Worm (Caenorhabditis elegans): ENCODE data around the gene dnj-20.
A peak's percentile ranks its signal among the peaks of the same experiment; 100 is the strongest.

ce11 chrII:9601069-9601468 is 22.9 kb downstream of the dnj-20 start:
- TF ChIP-seq zag-1 (tag; optimal IDR thresholded peaks at IDR 0.05) (no peak), irx-1 (tag; optimal IDR thresholded peaks at IDR 0.05) (peak; percentile 66), unc-86 (tag; optimal IDR thresholded peaks at IDR 0.05) (no peak), ama-1 (optimal IDR thresholded peaks at IDR 0.05) (peak; percentile 2), unc-98 (GFP tag; IDR thresholded peaks at IDR 0.05) (no peak), lin-13 (GFP tag; optimal IDR thresholded peaks at IDR 0.05) (peak; percentile 65), skn-1 (tag; optimal IDR thresholded peaks at IDR 0.05) (no peak), nhr-76 (tag; optimal IDR thresholded peaks at IDR 0.05) (no peak), elt-2 (tag; optimal IDR thresholded peaks at IDR 0.05) (no peak), ztf-11 (tag; optimal IDR thresholded peaks at IDR 0.05) (no peak), alr-1 (tag; optimal IDR thresholded peaks at IDR 0.05; ENCODE audit: borderline replicate concordance) (no peak), jun-1 (tag; optimal IDR thresholded peaks at IDR 0.05) (peak; percentile 27), pax-3 (tag; optimal IDR thresholded peaks at IDR 0.05) (no peak), dsc-1 (tag; optimal IDR thresholded peaks at IDR 0.05) (no peak)

Measured in whole organism, L1 larva.